Fruit fly (Drosophila melanogaster): Measurements from ENCODE around the gene Stip1.

DNA sequence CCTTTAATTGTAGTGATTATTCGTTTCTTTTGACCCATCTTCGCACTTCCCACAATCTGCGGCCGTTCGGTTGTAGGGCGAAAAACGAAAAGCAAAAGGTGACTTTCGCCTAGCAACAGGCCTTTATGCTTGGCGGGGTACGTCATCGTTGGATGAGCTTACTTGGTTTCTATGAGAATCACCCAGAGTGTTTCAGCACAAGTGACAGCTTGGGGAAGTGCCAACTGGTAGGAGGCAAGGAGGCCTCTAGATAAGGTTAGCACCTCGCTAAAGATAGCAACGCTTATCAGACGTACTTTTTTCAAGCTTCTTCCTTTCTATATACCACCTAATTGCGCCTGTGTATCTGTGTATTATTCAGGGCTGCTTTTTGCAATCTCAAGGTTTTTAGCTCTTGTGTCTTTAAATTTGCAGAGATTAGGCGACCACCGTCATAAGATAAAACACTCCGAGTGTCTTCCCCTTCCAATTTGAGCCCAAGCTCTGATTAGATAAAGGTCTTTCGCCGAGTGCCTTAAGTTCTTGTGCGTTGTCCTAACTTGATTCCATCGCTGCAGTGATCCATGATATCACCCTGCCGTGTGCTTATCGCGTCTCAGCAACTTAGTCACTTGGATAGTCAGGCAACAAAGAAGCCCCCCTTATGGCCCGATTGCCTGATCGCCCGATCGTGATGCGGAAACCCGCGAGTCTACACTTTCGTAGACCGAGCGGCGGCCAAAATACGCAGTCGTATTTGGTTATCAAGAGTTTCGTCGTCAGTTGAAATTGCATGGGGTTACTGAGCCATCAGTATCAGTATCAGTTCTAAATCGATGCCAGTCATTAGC lies 6.2 kb downstream of the Stip1 start:
- TF ChIP-seq cic (GFP tag; optimal IDR thresholded peaks at IDR 0.05) (peak; percentile 64), toe (GFP tag; optimal IDR thresholded peaks at IDR 0.05) (no peak), CG11617 (GFP tag; optimal IDR thresholded peaks at IDR 0.05) (no peak), CG7101 (tag; optimal IDR thresholded peaks at IDR 0.05) (no peak), ovo (GFP tag; optimal IDR thresholded peaks at IDR 0.05) (no peak)

Data from whole organism, adult.